Worm (Caenorhabditis elegans) whole organism, L3 larva: ENCODE data around the gene fbxb-55.

ENCODE experiments used
- ZK546.5 ChIP-seq: sonication (generic microtip); optimal IDR thresholded peaks from 2 replicates; lab custom pipeline; 2017; ENCODE audit warnings: missing biosample characterization, missing genetic modification characterization
- aly-2 ChIP-seq: fragments of 150-350 bp; optimal IDR thresholded peaks from 2 replicates; lab custom pipeline; 2014; ENCODE audit warnings: missing biosample characterization, missing genetic modification characterization
- ceh-16 ChIP-seq: sonication (generic microtip); optimal IDR thresholded peaks from 2 replicates; lab custom pipeline; 2017; ENCODE audit warnings: missing biosample characterization, missing genetic modification characterization
- ceh-82 ChIP-seq: fragments of 150-350 bp; optimal IDR thresholded peaks from 2 replicates; lab custom pipeline; 2014; ENCODE audit warnings: missing biosample characterization, missing genetic modification characterization
- ceh-9 ChIP-seq: sonication (generic microtip); optimal IDR thresholded peaks from 2 replicates; lab custom pipeline; 2018; ENCODE audit warnings: missing biosample characterization, missing genetic modification characterization
- egl-27 ChIP-seq: sonication (generic microtip); optimal IDR thresholded peaks from 4 replicates; lab custom pipeline; 2017; ENCODE audit warnings: missing biosample characterization, missing genetic modification reagents, missing genetic modification characterization
- elt-1 ChIP-seq: fragments of 150-350 bp; optimal IDR thresholded peaks from 2 replicates; lab custom pipeline; 2014; ENCODE audit warnings: missing biosample characterization, missing genetic modification characterization
- elt-2 ChIP-seq: sonication (generic microtip); optimal IDR thresholded peaks from 2 replicates; lab custom pipeline; 2016; ENCODE audit warnings: missing genetic modification reagents, mild to moderate bottlenecking, missing genetic modification characterization, missing compliant biosample characterization
- elt-3 ChIP-seq, 3 experiments: fragments of 150-350 bp in 1 of 3; sonication (generic microtip) in 2 of 3; optimal IDR thresholded peaks; 2 replicates in 2 of 3; 4 replicates in 1 of 3; lab custom pipeline; 2014 to 2017; ENCODE audit warnings: missing biosample characterization in 3 of 3, missing genetic modification characterization in 3 of 3
- fkh-10 ChIP-seq: sonication (generic microtip); optimal IDR thresholded peaks from 2 replicates; lab custom pipeline; 2017; ENCODE audit warnings: missing biosample characterization, missing genetic modification reagents, missing genetic modification characterization
- fkh-2 ChIP-seq: fragments of 150-350 bp; optimal IDR thresholded peaks from 2 replicates; lab custom pipeline; 2014; ENCODE audit warnings: missing biosample characterization, missing genetic modification reagents, missing genetic modification characterization
- fos-1 ChIP-seq: fragments of 150-350 bp; optimal IDR thresholded peaks from 2 replicates; lab custom pipeline; 2014; ENCODE audit warnings: missing biosample characterization, missing genetic modification characterization
- jun-1 ChIP-seq: fragments of 150-350 bp; optimal IDR thresholded peaks from 2 replicates; lab custom pipeline; 2014; ENCODE audit warnings: missing biosample characterization, missing genetic modification reagents, missing genetic modification characterization
- lin-39 ChIP-seq: fragments of 150-350 bp; optimal IDR thresholded peaks from 2 replicates; lab custom pipeline; 2018; ENCODE audit warnings: missing biosample characterization, missing genetic modification reagents, missing genetic modification characterization
- lsy-12 ChIP-seq: sonication (generic microtip); optimal IDR thresholded peaks from 2 replicates; lab custom pipeline; 2016; ENCODE audit warnings: mild to moderate bottlenecking, missing genetic modification characterization, missing compliant biosample characterization
- mdl-1 ChIP-seq: fragments of 150-350 bp; optimal IDR thresholded peaks from 2 replicates; lab custom pipeline; 2014; ENCODE audit warnings: missing biosample characterization, missing genetic modification characterization
- nfya-1 ChIP-seq: sonication (generic microtip); optimal IDR thresholded peaks from 2 replicates; lab custom pipeline; 2017; ENCODE audit warnings: missing genetic modification characterization, mild to moderate bottlenecking, missing compliant biosample characterization, antibody characterized with exemption, moderate library complexity; ENCODE audit not compliant: insufficient read depth
- nhr-11 ChIP-seq: fragments of 150-350 bp; optimal IDR thresholded peaks from 2 replicates; lab custom pipeline; 2014; ENCODE audit warnings: missing biosample characterization, missing genetic modification characterization
- nhr-12 ChIP-seq: fragments of 150-350 bp; optimal IDR thresholded peaks from 2 replicates; lab custom pipeline; 2014; ENCODE audit warnings: missing biosample characterization, missing genetic modification characterization
- nhr-23 ChIP-seq: fragments of 150-350 bp; optimal IDR thresholded peaks from 2 replicates; lab custom pipeline; 2014; ENCODE audit warnings: missing biosample characterization, missing genetic modification reagents, missing genetic modification characterization
- nhr-237 ChIP-seq: fragments of 150-350 bp; optimal IDR thresholded peaks from 2 replicates; lab custom pipeline; 2014; ENCODE audit warnings: missing biosample characterization, missing genetic modification characterization
- nhr-25 ChIP-seq: sonication (generic microtip); optimal IDR thresholded peaks from 2 replicates; lab custom pipeline; 2017; ENCODE audit warnings: missing biosample characterization, missing genetic modification characterization
- nhr-28 ChIP-seq: fragments of 150-350 bp; optimal IDR thresholded peaks from 2 replicates; lab custom pipeline; 2014; ENCODE audit warnings: missing biosample characterization, missing genetic modification characterization
- nhr-43 ChIP-seq: sonication (generic microtip); optimal IDR thresholded peaks from 2 replicates; lab custom pipeline; 2016; ENCODE audit warnings: mild to moderate bottlenecking, missing genetic modification characterization, missing compliant biosample characterization; ENCODE audit not compliant: poor library complexity, severe bottlenecking
- nhr-67 ChIP-seq: fragments of 150-350 bp; optimal IDR thresholded peaks from 2 replicates; lab custom pipeline; 2014; ENCODE audit warnings: missing biosample characterization, missing genetic modification characterization
- nhr-76 ChIP-seq: fragments of 150-350 bp; sonication (generic microtip); optimal IDR thresholded peaks from 5 replicates; lab custom pipeline; 2014; ENCODE audit warnings: missing biosample characterization, missing genetic modification characterization
- pha-4 ChIP-seq: fragments of 150-350 bp; optimal IDR thresholded peaks from 2 replicates; lab custom pipeline; 2014; ENCODE audit warnings: missing biosample characterization, missing genetic modification reagents, missing genetic modification characterization
- pqm-1 ChIP-seq: fragments of 150-350 bp; optimal IDR thresholded peaks from 2 replicates; lab custom pipeline; 2017; ENCODE audit warnings: missing biosample characterization, missing genetic modification characterization, inconsistent platforms
- sea-2 ChIP-seq: fragments of 150-350 bp; sonication (generic microtip); optimal IDR thresholded peaks from 4 replicates; lab custom pipeline; 2014; ENCODE audit warnings: missing biosample characterization, missing genetic modification reagents, missing genetic modification characterization
- skn-1 ChIP-seq: fragments of 150-350 bp; optimal IDR thresholded peaks from 2 replicates; lab custom pipeline; 2014; ENCODE audit warnings: missing biosample characterization, missing genetic modification characterization
- snpc-4 ChIP-seq: fragments of 150-350 bp; optimal IDR thresholded peaks from 2 replicates; lab custom pipeline; 2014; ENCODE audit warnings: missing biosample characterization, missing genetic modification characterization
- unc-39 ChIP-seq: sonication (generic microtip); optimal IDR thresholded peaks from 4 replicates; lab custom pipeline; 2017; ENCODE audit warnings: missing biosample characterization, missing genetic modification characterization
- unc-62 ChIP-seq: fragments of 150-350 bp; sonication (generic microtip); optimal IDR thresholded peaks from 4 replicates; lab custom pipeline; 2014; ENCODE audit warnings: missing biosample characterization, missing genetic modification reagents, missing genetic modification characterization
- zag-1 ChIP-seq: fragments of 150-350 bp; optimal IDR thresholded peaks from 2 replicates; lab custom pipeline; 2014; ENCODE audit warnings: missing biosample characterization, missing genetic modification characterization
- ztf-4 ChIP-seq: fragments of 150-350 bp; optimal IDR thresholded peaks from 2 replicates; lab custom pipeline; 2014; ENCODE audit warnings: missing biosample characterization, missing genetic modification characterization

The fbxb-55 gene

DNA sequence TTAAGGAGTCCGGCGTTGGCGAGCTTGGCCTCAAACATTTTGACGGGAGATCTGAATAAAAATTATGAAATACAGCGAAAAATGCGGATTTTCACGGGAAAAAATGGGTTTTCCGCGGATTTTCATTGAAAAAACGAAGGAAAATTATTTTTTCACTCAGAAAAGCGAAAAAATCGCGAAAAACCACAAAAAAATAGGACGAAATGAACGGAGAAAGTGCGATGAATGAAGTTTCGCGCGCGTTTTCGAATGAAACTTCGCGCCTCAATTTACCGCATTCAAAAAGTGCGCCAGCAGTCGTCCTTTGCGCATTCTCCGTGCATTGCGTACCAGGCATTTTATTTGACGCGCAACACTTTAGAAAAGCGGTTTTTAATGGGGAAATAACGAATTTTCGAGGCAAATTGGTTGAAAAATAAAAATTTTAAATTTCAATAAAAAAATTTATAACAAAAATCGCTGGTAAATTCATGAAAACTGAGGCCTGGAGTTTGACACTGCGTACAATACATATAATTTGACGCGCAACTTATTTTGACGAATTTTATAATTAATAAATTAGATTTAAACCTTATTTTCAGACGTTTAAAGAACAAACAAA lies 19.1 kb upstream of the fbxb-55 start, which contains the start of gene pcn-1 (continued):
- TF ChIP-seq skn-1 (tag; lab: Kevin White, UChicago) (peak; percentile 89), ZK546.5 (peak; percentile 56), nhr-76 (tag; lab: Kevin White, UChicago) (no peak), fos-1 (tag; lab: Kevin White, UChicago) (peak; percentile 25), nhr-67 (tag; lab: Kevin White, UChicago) (no peak), pqm-1 (peak; percentile 44), sea-2 (GFP tag; lab: Kevin White, UChicago) (no peak), nhr-28 (tag; lab: Kevin White, UChicago) (peak; percentile 6), ztf-4 (peak; percentile 6), mdl-1 (tag; lab: Kevin White, UChicago) (no peak), egl-27 (peak; percentile 47), fkh-2 (no peak), elt-3 (tag; optimal IDR thresholded peaks at IDR 0.05; lab: Kevin White, UChicago) (peak in 1 of 3 experiments; percentile 35), unc-62 (GFP tag; lab: Kevin White, UChicago) (peak; percentile 22), lin-39 (tag; lab: Kevin White, UChicago) (peak; percentile 80), ceh-82 (tag; lab: Kevin White, UChicago) (peak; percentile 65), aly-2 (tag; lab: Kevin White, UChicago) (no peak), nfya-1 (peak; percentile 93), lsy-12 (peak; percentile 95)

DNA sequence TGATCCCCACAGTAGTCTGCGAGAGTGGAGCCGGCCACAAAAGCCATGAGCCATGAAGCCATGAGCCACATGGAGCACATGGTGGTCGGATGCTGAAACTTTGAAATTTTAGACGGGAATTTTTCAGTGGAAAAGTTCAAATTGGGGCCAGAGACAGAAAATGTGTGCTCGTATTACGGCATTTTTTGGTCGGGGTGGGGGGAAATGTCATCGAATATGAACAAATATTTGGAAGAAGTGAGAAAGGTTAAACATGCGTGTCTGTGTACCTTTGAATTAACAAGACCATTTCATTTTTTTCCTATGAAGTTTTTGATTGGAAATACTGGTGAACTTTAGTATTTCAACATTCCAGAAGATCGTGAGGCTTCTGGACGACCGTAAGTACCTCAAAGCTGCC lies 17.0 kb upstream of the fbxb-55 start, which contains the start of gene wrt-5:
Gene wrt-5, minus strand, starts transcription at position 101 of the 400 bp plus-strand sequence.
- TF ChIP-seq pha-4 (tag; lab: Kevin White, UChicago) (peak; percentile 7), nhr-28 (tag; lab: Kevin White, UChicago) (no peak)

DNA sequence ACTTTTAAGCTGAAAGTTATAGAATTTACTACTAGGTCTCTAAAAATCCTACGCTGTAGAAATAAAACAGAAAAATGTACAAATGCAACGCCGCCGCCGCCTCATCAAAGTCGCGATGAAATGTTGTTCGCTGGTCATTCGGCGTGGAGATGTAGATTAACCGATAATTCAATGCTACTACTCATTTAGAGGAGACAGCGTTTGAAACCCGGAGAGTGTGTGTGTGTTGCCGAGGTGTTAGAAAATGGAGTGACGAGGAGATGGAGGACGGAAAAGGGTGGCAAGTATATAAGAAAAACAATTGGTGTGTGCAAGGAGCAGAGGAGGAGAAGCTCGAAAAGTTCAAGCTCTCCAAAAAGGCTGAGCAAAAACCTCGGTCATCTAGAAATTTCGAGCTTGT lies 16.3 kb upstream of the fbxb-55 start:
- no peak for TF ChIP-seq nhr-43 (tag; lab: Kevin White, UChicago)
- TF ChIP-seq nhr-237 (tag; lab: Kevin White, UChicago), result no peak
- TF ChIP-seq ztf-4, result no peak
- no peak for TF ChIP-seq fkh-10 (GFP tag; lab: Kevin White, UChicago)
- TF ChIP-seq nfya-1, result no peak
- TF ChIP-seq lin-39 (tag; lab: Kevin White, UChicago), result no peak
- TF ChIP-seq elt-1, result no peak
- TF ChIP-seq elt-2 (tag; lab: Kevin White, UChicago), result no peak

DNA sequence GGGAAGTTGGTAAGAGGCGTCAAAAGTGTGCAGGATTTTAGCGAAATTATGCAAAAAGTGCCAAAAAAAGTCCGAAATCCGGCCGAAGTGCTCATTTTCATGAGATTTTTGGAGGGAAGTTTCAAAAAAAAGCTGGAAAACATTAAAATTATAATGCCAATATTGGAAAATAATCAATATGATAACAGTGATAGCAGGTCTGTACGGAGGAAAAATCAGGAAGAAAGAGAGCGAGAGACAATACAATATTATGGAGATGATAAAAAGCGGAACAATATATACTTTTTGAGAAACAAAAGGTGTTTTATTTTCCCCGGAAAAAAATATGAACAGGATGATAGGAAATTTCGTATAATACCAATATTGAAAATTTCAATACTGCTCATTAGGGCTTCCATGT lies 15.2 kb upstream of the fbxb-55 start:
- TF ChIP-seq elt-2 (tag; lab: Kevin White, UChicago) (peak; percentile 51), egl-27 (no peak)

DNA sequence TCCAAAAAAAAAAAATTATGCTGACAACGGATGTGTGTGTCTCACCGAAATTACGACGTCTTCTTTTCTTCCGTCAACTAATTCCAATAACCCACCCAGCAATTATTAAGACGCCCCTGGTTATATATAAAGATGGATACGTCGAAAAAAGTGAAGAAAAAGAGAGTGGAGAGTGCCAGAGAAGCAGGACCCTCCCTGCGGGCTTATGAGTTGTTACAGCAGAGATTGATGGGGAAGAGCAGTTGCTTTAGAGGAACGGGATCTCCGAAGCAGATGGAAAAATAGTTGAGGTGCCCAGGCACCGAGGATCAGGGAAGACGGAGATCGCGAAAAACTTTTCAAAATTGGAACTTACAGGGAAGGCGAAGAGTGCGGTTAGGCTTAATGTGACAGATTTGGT lies 13.3 kb upstream of the fbxb-55 start:
- TF ChIP-seq ceh-16 (no peak), skn-1 (tag; lab: Kevin White, UChicago) (no peak), nhr-12 (tag; lab: Kevin White, UChicago) (no peak), lsy-12 (no peak), snpc-4 (tag; lab: Kevin White, UChicago) (no peak), zag-1 (tag; lab: Kevin White, UChicago) (no peak), jun-1 (tag; lab: Kevin White, UChicago) (no peak), fos-1 (tag; lab: Kevin White, UChicago) (no peak), nhr-76 (tag; lab: Kevin White, UChicago) (no peak)
- TF ChIP-seq, all 47 proteins: peak for 0

DNA sequence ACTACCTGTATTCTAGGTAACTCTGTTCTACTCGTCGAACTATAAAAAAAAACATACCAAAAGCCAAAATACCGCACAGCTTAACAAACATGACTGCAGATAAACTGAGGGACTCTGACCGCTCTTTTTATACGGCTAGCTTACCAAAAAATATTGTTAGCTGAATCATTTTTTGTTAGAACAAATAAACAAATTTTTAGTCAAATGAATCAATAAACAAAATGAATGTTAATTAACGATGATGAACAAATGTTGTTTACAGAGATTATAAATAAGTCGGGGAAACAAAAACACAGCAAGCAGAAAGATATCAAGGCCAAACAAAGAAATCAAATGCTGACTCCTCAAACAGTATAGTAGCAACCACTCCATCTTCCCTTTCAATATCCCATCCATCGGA lies 5.0 kb upstream of the fbxb-55 start, which contains the start of gene ilys-6:
Gene ilys-6, minus strand, starts transcription at position 101 of the 400 bp plus-strand sequence.
- no peak for TF ChIP-seq nhr-12 (tag; lab: Kevin White, UChicago)
- TF ChIP-seq ceh-9 (tag; lab: Kevin White, UChicago), result no peak
- no peak for TF ChIP-seq nhr-25 (tag; lab: Kevin White, UChicago)
- TF ChIP-seq skn-1 (tag; lab: Kevin White, UChicago), result no peak
- TF ChIP-seq unc-39 (tag; lab: Kevin White, UChicago), result no peak
- no peak for TF ChIP-seq nhr-76 (tag; lab: Kevin White, UChicago)
- no peak for TF ChIP-seq nhr-11 (tag; lab: Kevin White, UChicago)
- TF ChIP-seq nhr-23, result no peak
- no peak for TF ChIP-seq elt-1
- no peak for TF ChIP-seq ZK546.5
- no peak for TF ChIP-seq jun-1 (tag; lab: Kevin White, UChicago)
- no peak for TF ChIP-seq nhr-67 (tag; lab: Kevin White, UChicago)
